Fruit fly (Drosophila melanogaster) whole organism, embryonic: ENCODE results near the gene Sqor.
A peak's percentile ranks its signal among the peaks of the same experiment; 100 is the strongest.

Source experiments
- Aef1 ChIP-seq: fragments of 200-800 bp; sonication (Bioruptor generic); IDR thresholded peaks from 3 replicates; pipeline ENCODE4 v1.3.6; 2022; ENCODE audit warnings: missing biosample characterization, missing genetic modification characterization
- Antp ChIP-seq: fragments of 200-800 bp; sonication (Bioruptor generic); optimal IDR thresholded peaks from 3 replicates; lab custom pipeline; 2016; ENCODE audit warnings: missing biosample characterization, missing genetic modification characterization
- Atf-2 ChIP-seq: fragments of 200-800 bp; sonication (Bioruptor generic); optimal IDR thresholded peaks from 2 replicates; lab custom pipeline; 2016; ENCODE audit warnings: missing biosample characterization, missing genetic modification characterization
- B-H1 ChIP-seq: fragments of 200-800 bp; sonication (Bioruptor generic); IDR thresholded peaks from 3 replicates; pipeline ENCODE4 v1.3.6; 2022; ENCODE audit warnings: missing biosample characterization, missing genetic modification characterization
- BEAF-32 ChIP-seq: fragments of 200-800 bp; sonication (Bioruptor generic); optimal IDR thresholded peaks from 3 replicates; lab custom pipeline; 2017; ENCODE audit warnings: missing biosample characterization, missing genetic modification characterization, mild to moderate bottlenecking, moderate library complexity, missing genetic modification reagents
- Bgb ChIP-seq: fragments of 200-800 bp; sonication (Bioruptor generic); IDR thresholded peaks from 2 replicates; pipeline ENCODE4 v1.3.6; 2022; ENCODE audit warnings: missing biosample characterization, missing genetic modification characterization; ENCODE audit not compliant: partially characterized antibody
- CG11398 ChIP-seq: fragments of 200-800 bp; sonication (Bioruptor generic); optimal IDR thresholded peaks from 2 replicates; lab custom pipeline; 2016; ENCODE audit warnings: missing biosample characterization, missing genetic modification characterization
- CG12219 ChIP-seq: fragments of 200-800 bp; sonication (Bioruptor generic); optimal IDR thresholded peaks from 3 replicates; lab custom pipeline; 2018; ENCODE audit warnings: missing biosample characterization, mild to moderate bottlenecking, missing genetic modification characterization
- CG1832 ChIP-seq: fragments of 200-800 bp; sonication (Bioruptor generic); optimal IDR thresholded peaks from 2 replicates; lab custom pipeline; 2017; ENCODE audit warnings: missing biosample characterization, mild to moderate bottlenecking, missing genetic modification characterization, inconsistent platforms
- CG2199 ChIP-seq: fragments of 200-800 bp; sonication (Bioruptor generic); IDR thresholded peaks from 3 replicates; pipeline ENCODE4 v1.3.6; 2022; ENCODE audit warnings: missing biosample characterization, missing genetic modification characterization
- CG42726 ChIP-seq: fragments of 200-800 bp; sonication (Bioruptor generic); IDR thresholded peaks from 2 replicates; pipeline ENCODE4 v1.3.6; 2022; ENCODE audit warnings: missing biosample characterization, missing genetic modification characterization; ENCODE audit not compliant: partially characterized antibody
- CG8765 ChIP-seq: fragments of 200-800 bp; sonication (Bioruptor generic); IDR thresholded peaks from 2 replicates; pipeline ENCODE4 v1.3.6; 2022; ENCODE audit warnings: missing biosample characterization, missing genetic modification characterization
- CG9215 ChIP-seq: fragments of 200-800 bp; sonication (Bioruptor generic); IDR thresholded peaks from 2 replicates; pipeline ENCODE4 v1.3.6; 2022; ENCODE audit warnings: missing biosample characterization, missing genetic modification characterization
- CrebB ChIP-seq: fragments of 200-800 bp; sonication (Bioruptor generic); optimal IDR thresholded peaks from 3 replicates; lab custom pipeline; 2018; ENCODE audit warnings: missing biosample characterization, mild to moderate bottlenecking, missing genetic modification characterization
- Dip3 ChIP-seq: fragments of 200-800 bp; sonication (Bioruptor generic); optimal IDR thresholded peaks from 3 replicates; lab custom pipeline; 2016; ENCODE audit warnings: missing biosample characterization, missing genetic modification characterization
- Doc3 ChIP-seq: fragments of 200-800 bp; sonication (Bioruptor generic); IDR thresholded peaks from 3 replicates; pipeline ENCODE4 v1.3.6; 2022; ENCODE audit warnings: missing biosample characterization, missing genetic modification characterization; ENCODE audit not compliant: partially characterized antibody
- H2.0 ChIP-seq: fragments of 200-800 bp; sonication (Bioruptor generic); IDR thresholded peaks from 2 replicates; pipeline ENCODE4 v1.3.6; 2022; ENCODE audit warnings: missing biosample characterization, missing genetic modification characterization
- Myb ChIP-seq: fragments of 200-800 bp; sonication (Bioruptor generic); optimal IDR thresholded peaks from 2 replicates; lab custom pipeline; 2016; ENCODE audit warnings: missing biosample characterization, missing genetic modification characterization
- NFAT ChIP-seq: fragments of 200-800 bp; sonication (Bioruptor generic); IDR thresholded peaks from 2 replicates; pipeline ENCODE4 v1.3.6; 2022; ENCODE audit warnings: missing biosample characterization, missing genetic modification characterization
- Optix ChIP-seq: fragments of 200-800 bp; sonication (Bioruptor generic); IDR thresholded peaks from 3 replicates; pipeline ENCODE4 v1.3.6; 2022; ENCODE audit warnings: missing biosample characterization, missing genetic modification characterization
- Ptx1 ChIP-seq: fragments of 200-800 bp; sonication (Bioruptor generic); IDR thresholded peaks from 2 replicates; pipeline ENCODE4 v1.3.6; 2022; ENCODE audit warnings: missing biosample characterization, missing genetic modification characterization
- Spps ChIP-seq: fragments of 200-800 bp; sonication (Bioruptor generic); optimal IDR thresholded peaks from 2 replicates; lab custom pipeline; 2018; ENCODE audit warnings: missing biosample characterization, mild to moderate bottlenecking, missing genetic modification characterization
- Trl ChIP-seq, 3 experiments: fragments of >200 bp in 2 of 3; fragments of 200-800 bp in 1 of 3; sonication (Bioruptor generic) in 1 of 3; optimal IDR thresholded peaks; 2 replicates in 1 of 3; 3 replicates in 2 of 3; lab custom pipeline; 2016 to 2017; ENCODE audit warnings: missing biosample characterization in 1 of 3, missing genetic modification characterization in 1 of 3
- aop ChIP-seq: fragments of 200-800 bp; sonication (Bioruptor generic); IDR thresholded peaks from 2 replicates; pipeline ENCODE4 v1.3.6; 2022; ENCODE audit warnings: missing biosample characterization, missing genetic modification characterization
- bab2 ChIP-seq: fragments of 200-800 bp; sonication (Bioruptor generic); optimal IDR thresholded peaks from 2 replicates; lab custom pipeline; 2016; ENCODE audit warnings: missing biosample characterization, missing genetic modification characterization
- crc ChIP-seq: fragments of 200-800 bp; sonication (Bioruptor generic); optimal IDR thresholded peaks from 2 replicates; lab custom pipeline; 2016; ENCODE audit warnings: missing biosample characterization, missing genetic modification characterization
- danr ChIP-seq: fragments of 200-800 bp; sonication (Bioruptor generic); IDR thresholded peaks from 2 replicates; pipeline ENCODE4 v1.3.6; 2022; ENCODE audit warnings: missing biosample characterization, missing genetic modification characterization
- exex ChIP-seq: fragments of 200-800 bp; sonication (Bioruptor generic); optimal IDR thresholded peaks from 4 replicates; lab custom pipeline; 2018; ENCODE audit warnings: missing biosample characterization, mild to moderate bottlenecking, missing genetic modification characterization, moderate library complexity
- eyg ChIP-seq: fragments of 200-800 bp; sonication (Bioruptor generic); optimal IDR thresholded peaks from 3 replicates; lab custom pipeline; 2016; ENCODE audit warnings: missing biosample characterization, missing genetic modification characterization
- gro ChIP-seq: fragments of 200-800 bp; sonication (Bioruptor generic); optimal IDR thresholded peaks from 2 replicates; lab custom pipeline; 2016; ENCODE audit warnings: missing biosample characterization, missing genetic modification characterization
- gsb-n ChIP-seq: fragments of 200-800 bp; sonication (Bioruptor generic); optimal IDR thresholded peaks from 3 replicates; lab custom pipeline; 2018; ENCODE audit warnings: missing biosample characterization, mild to moderate bottlenecking, missing genetic modification characterization
- gt ChIP-seq: fragments of 200-800 bp; sonication (Bioruptor generic); IDR thresholded peaks from 2 replicates; pipeline ENCODE4 v1.3.6; 2022; ENCODE audit warnings: missing biosample characterization, missing genetic modification characterization
- hbn ChIP-seq: fragments of 200-800 bp; sonication (Bioruptor generic); IDR thresholded peaks from 2 replicates; pipeline ENCODE4 v1.3.6; 2022; ENCODE audit warnings: missing biosample characterization, missing genetic modification characterization; ENCODE audit not compliant: partially characterized antibody
- her ChIP-seq: fragments of 200-800 bp; sonication (Bioruptor generic); optimal IDR thresholded peaks from 2 replicates; lab custom pipeline; 2016; ENCODE audit warnings: missing biosample characterization, missing genetic modification characterization
- kah ChIP-seq: fragments of 200-800 bp; sonication (Bioruptor generic); optimal IDR thresholded peaks from 2 replicates; lab custom pipeline; 2018; ENCODE audit warnings: missing biosample characterization, mild to moderate bottlenecking, missing genetic modification characterization
- ken ChIP-seq: fragments of 200-800 bp; sonication (Bioruptor generic); IDR thresholded peaks from 3 replicates; pipeline ENCODE4 v1.3.6; 2022; ENCODE audit warnings: missing biosample characterization, missing genetic modification characterization
- lmd ChIP-seq: fragments of 200-800 bp; sonication (Bioruptor generic); IDR thresholded peaks from 2 replicates; pipeline ENCODE4 v1.3.6; 2022; ENCODE audit warnings: missing biosample characterization, missing genetic modification characterization
- lov ChIP-seq, 2 experiments: fragments of 200-800 bp in 1 of 2; fragments of >200 bp in 1 of 2; sonication (Bioruptor generic) in 1 of 2; IDR thresholded peaks in 1 of 2; optimal IDR thresholded peaks in 1 of 2; 2 replicates in 1 of 2; 3 replicates in 1 of 2; pipeline versions ENCODE4 v1.3.6 to Lab custom; 2017 to 2022; ENCODE audit warnings: missing biosample characterization in 1 of 2, missing genetic modification characterization in 1 of 2
- org-1 ChIP-seq: fragments of 200-800 bp; sonication (Bioruptor generic); optimal IDR thresholded peaks from 2 replicates; lab custom pipeline; 2017; ENCODE audit warnings: missing biosample characterization, missing genetic modification characterization
- seq ChIP-seq: fragments of 200-800 bp; sonication (Bioruptor generic); IDR thresholded peaks from 2 replicates; pipeline ENCODE4 v1.3.6; 2022; ENCODE audit warnings: missing biosample characterization, missing genetic modification characterization
- shn ChIP-seq: fragments of 200-800 bp; sonication (Bioruptor generic); optimal IDR thresholded peaks from 3 replicates; lab custom pipeline; 2016; ENCODE audit warnings: missing biosample characterization, missing genetic modification characterization
- sim ChIP-seq: fragments of 200-800 bp; sonication (Bioruptor generic); IDR thresholded peaks from 2 replicates; pipeline ENCODE4 v1.3.6; 2022; ENCODE audit warnings: missing biosample characterization, missing genetic modification characterization
- sna ChIP-seq: fragments of 200-800 bp; sonication (Bioruptor generic); IDR thresholded peaks from 2 replicates; pipeline ENCODE4 v1.3.6; 2022; ENCODE audit warnings: missing biosample characterization, missing genetic modification characterization; ENCODE audit not compliant: partially characterized antibody
- so ChIP-seq: fragments of 200-800 bp; sonication (Bioruptor generic); IDR thresholded peaks from 3 replicates; pipeline ENCODE4 v1.3.6; 2022; ENCODE audit warnings: missing biosample characterization, missing genetic modification characterization
- tgo ChIP-seq: fragments of 200-800 bp; sonication (Bioruptor generic); IDR thresholded peaks from 3 replicates; pipeline ENCODE4 v1.3.6; 2022; ENCODE audit warnings: missing biosample characterization, missing genetic modification characterization
- tna ChIP-seq: fragments of 200-800 bp; sonication (Bioruptor generic); IDR thresholded peaks from 2 replicates; pipeline ENCODE4 v1.3.6; 2022; ENCODE audit warnings: missing biosample characterization, missing genetic modification characterization; ENCODE audit not compliant: partially characterized antibody
- toy ChIP-seq: fragments of 200-800 bp; sonication (Bioruptor generic); IDR thresholded peaks from 2 replicates; pipeline ENCODE4 v1.3.6; 2022; ENCODE audit warnings: missing biosample characterization, missing genetic modification characterization
- wek ChIP-seq: fragments of 200-800 bp; sonication (Bioruptor generic); optimal IDR thresholded peaks from 3 replicates; lab custom pipeline; 2018; ENCODE audit warnings: missing biosample characterization, mild to moderate bottlenecking, missing genetic modification characterization, moderate library complexity
- yki ChIP-seq: fragments of >200 bp; optimal IDR thresholded peaks from 3 replicates; lab custom pipeline; 2018
- zen2 ChIP-seq: fragments of 200-800 bp; sonication (Bioruptor generic); IDR thresholded peaks from 3 replicates; pipeline ENCODE4 v1.3.6; 2022; ENCODE audit warnings: missing biosample characterization, missing genetic modification characterization; ENCODE audit not compliant: partially characterized antibody

Sqor gene

dm6 chr3L:4228187-4228836 is 11.7 kb upstream of the Sqor start (continued):
- TF ChIP-seq Antp (peak; percentile 94), CG11398 (GFP tag; lab: Kevin White, UChicago) (peak; percentile 91), toy (GFP tag; lab: Robert Waterston, UW) (peak; percentile 73), bab2 (peak; percentile 94), danr (peak; percentile 96), gro (peak; percentile 49), sim (peak; percentile 95), exex (tag; lab: Kevin White, UChicago) (peak; percentile 51), org-1 (GFP tag; lab: Kevin White, UChicago) (peak; percentile 95), Doc3 (GFP tag; lab: Robert Waterston, UW) (no peak), CG2199 (GFP tag; lab: Robert Waterston, UW) (peak; percentile 97), Atf-2 (GFP tag; lab: Kevin White, UChicago) (peak; percentile 89), zen2 (GFP tag; lab: Robert Waterston, UW) (no peak), sna (GFP tag; lab: Robert Waterston, UW) (no peak), crc (GFP tag; lab: Kevin White, UChicago) (peak; percentile 81), gt (GFP tag; lab: Robert Waterston, UW) (peak; percentile 94), B-H1 (GFP tag; lab: Robert Waterston, UW) (peak; percentile 94), CG12219 (GFP tag; lab: Kevin White, UChicago) (peak; percentile 97), tgo (GFP tag; lab: Robert Waterston, UW) (peak; percentile 96), shn (GFP tag; lab: Kevin White, UChicago) (peak; percentile 95), Optix (GFP tag; lab: Robert Waterston, UW) (peak; percentile 98), aop (GFP tag; lab: Robert Waterston, UW) (peak; percentile 95), Bgb (no peak), so (GFP tag; lab: Robert Waterston, UW) (peak; percentile 97), CG42726 (GFP tag; lab: Robert Waterston, UW) (no peak), CrebB (tag; lab: Kevin White, UChicago) (peak; percentile 93), lov (optimal IDR thresholded peaks at IDR 0.05; lab: Kevin White, UChicago) (no peak), lov (GFP tag; IDR thresholded peaks at IDR 0.05; lab: Robert Waterston, UW) (peak; percentile 97), kah (peak; percentile 96), hbn (GFP tag; lab: Robert Waterston, UW) (no peak), Spps (tag; lab: Kevin White, UChicago) (peak; percentile 93), Trl (optimal IDR thresholded peaks at IDR 0.05; lab: Kevin White, UChicago) (no peak), Trl (GFP tag; optimal IDR thresholded peaks at IDR 0.05; lab: Kevin White, UChicago) (peak; percentile 94), Dip3 (GFP tag; lab: Kevin White, UChicago) (peak; percentile 70), NFAT (GFP tag; lab: Robert Waterston, UW) (peak; percentile 81), BEAF-32 (GFP tag; lab: Kevin White, UChicago) (no peak), Myb (GFP tag; lab: Kevin White, UChicago) (peak; percentile 80), Ptx1 (GFP tag; lab: Robert Waterston, UW) (peak; percentile 98), ken (GFP tag; lab: Robert Waterston, UW) (peak; percentile 98), her (GFP tag; lab: Kevin White, UChicago) (peak; percentile 80), CG1832 (GFP tag; lab: Kevin White, UChicago) (no peak), eyg (GFP tag; lab: Kevin White, UChicago) (peak; percentile 92), gsb-n (tag; lab: Kevin White, UChicago) (peak; percentile 97), lmd (GFP tag; lab: Robert Waterston, UW) (peak; percentile 97), wek (GFP tag; lab: Kevin White, UChicago) (peak; percentile 88), CG9215 (GFP tag; lab: Robert Waterston, UW) (peak; percentile 83), CG8765 (GFP tag; lab: Robert Waterston, UW) (peak; percentile 76; the same call in 1 of the 2 replicates), Aef1 (GFP tag; lab: Robert Waterston, UW) (peak; percentile 95), yki (lab: Kevin White, UChicago) (no peak), seq (GFP tag; lab: Robert Waterston, UW) (peak; percentile 95), tna (GFP tag; lab: Robert Waterston, UW) (no peak), H2.0 (peak; percentile 96)
